Worm (Caenorhabditis elegans): ENCODE measurements around the gene K10H10.6.

DNA sequence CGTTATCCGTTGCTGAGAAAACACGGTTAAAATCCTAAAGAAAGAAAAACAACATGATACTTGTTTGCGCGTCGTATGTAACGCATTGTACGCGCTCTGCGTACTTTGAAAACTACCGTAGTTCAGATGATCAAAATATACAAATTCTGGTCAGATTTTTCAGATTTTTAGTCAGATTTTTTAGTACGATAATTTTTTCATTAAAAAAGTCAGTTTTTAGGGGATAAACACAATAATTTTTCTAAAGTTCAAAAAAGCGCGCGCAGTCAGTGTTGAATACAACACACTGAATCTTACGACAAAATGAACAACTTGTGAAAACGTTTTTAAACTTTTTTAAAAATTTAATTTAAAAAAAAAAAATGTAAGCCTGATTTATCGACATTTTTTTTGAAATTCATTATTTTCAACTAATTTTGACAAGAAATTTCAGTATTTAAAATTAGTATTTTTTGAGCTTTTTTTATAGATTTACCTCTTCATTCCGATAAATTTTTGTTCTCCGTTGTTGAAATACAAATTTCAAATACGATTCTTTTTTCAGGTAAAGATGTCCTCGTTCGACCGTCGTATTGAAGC, 20.6 kb downstream of the K10H10.6 start, which contains the start of gene pot-2:
- TF ChIP-seq fos-1 (tag; optimal IDR thresholded peaks at IDR 0.05) (no peak), mdl-1 (tag; optimal IDR thresholded peaks at IDR 0.05) (no peak), lin-14 (GFP tag; optimal IDR thresholded peaks at IDR 0.05) (no peak), aha-1 (tag; optimal IDR thresholded peaks at IDR 0.05) (no peak), fkh-10 (GFP tag; optimal IDR thresholded peaks at IDR 0.05) (no peak), nhr-28 (tag; optimal IDR thresholded peaks at IDR 0.05) (no peak), tlp-1 (tag; optimal IDR thresholded peaks at IDR 0.05) (no peak), nhr-47 (tag; optimal IDR thresholded peaks at IDR 0.05) (no peak), ces-1 (GFP tag; optimal IDR thresholded peaks at IDR 0.05) (no peak), hlh-4 (tag; optimal IDR thresholded peaks at IDR 0.05) (no peak), lin-39 (tag; optimal IDR thresholded peaks at IDR 0.05) (no peak), pag-3 (tag; optimal IDR thresholded peaks at IDR 0.05; ENCODE audit: borderline replicate concordance, insufficient read depth) (no peak)

Measured in whole organism, L1 larva.